Worm (Caenorhabditis elegans) whole organism, midembryonic: ENCODE data around the gene Y39B6A.3.

Experiments used
- T22C8.4 ChIP-seq: fragments of 200-800 bp; sonication (Bioruptor generic); IDR thresholded peaks from 2 replicates; pipeline ENCODE4 v1.3.6; 2022; ENCODE audit warnings: missing genetic modification characterization, missing compliant biosample characterization
- tab-1 ChIP-seq: fragments of 200-800 bp; sonication (Bioruptor generic); IDR thresholded peaks from 2 replicates; pipeline ENCODE4 v1.3.6; 2022; ENCODE audit warnings: missing genetic modification characterization, missing compliant biosample characterization
- ztf-29 ChIP-seq: fragments of 200-800 bp; sonication (Bioruptor generic); IDR thresholded peaks from 2 replicates; pipeline ENCODE4 v1.3.6; 2022; ENCODE audit warnings: missing genetic modification reagents, missing genetic modification characterization, missing compliant biosample characterization

DNA sequence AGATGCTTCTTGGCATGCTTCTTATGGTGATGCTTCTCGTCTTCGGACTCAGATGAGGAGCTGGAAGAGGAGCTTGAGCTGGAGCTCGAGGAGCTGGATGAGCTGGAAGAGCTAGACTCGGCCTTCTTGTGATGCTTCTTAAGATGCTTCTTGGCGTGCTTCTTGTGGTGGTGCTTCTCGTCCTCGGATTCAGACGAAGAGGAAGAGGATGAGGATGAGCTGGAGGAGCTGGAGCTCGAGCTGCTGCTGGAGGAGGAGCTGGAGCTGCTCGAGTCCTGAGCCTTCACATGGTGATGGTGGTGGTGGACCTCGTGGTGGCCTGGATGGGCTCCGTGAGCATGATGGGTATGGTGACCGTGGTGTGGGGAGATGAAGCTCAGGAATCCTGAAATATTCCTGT, 13.0 kb upstream of the Y39B6A.3 start:
- TF ChIP-seq T22C8.4 (GFP tag; lab: Robert Waterston, UW) (no peak), tab-1 (GFP tag; lab: Robert Waterston, UW) (no peak), ztf-29 (GFP tag; lab: Robert Waterston, UW) (no peak)
